Fruit fly (Drosophila melanogaster): ENCODE data around the gene Tudor-SN.

The Tudor-SN gene

dm6 chr3L:217480-218118 is 46.6 kb downstream of the Tudor-SN start, which contains the start of gene CG13877 (continued):
- TF ChIP-seq CG7745 (tag; optimal IDR thresholded peaks at IDR 0.05), result no peak
- TF ChIP-seq gsb (GFP tag; IDR thresholded peaks at IDR 0.05), result no peak
- no peak for TF ChIP-seq CG8924 (tag; optimal IDR thresholded peaks at IDR 0.05)
- TF ChIP-seq pb (GFP tag; optimal IDR thresholded peaks at IDR 0.05), result no peak
- TF ChIP-seq CG34376 (GFP tag; optimal IDR thresholded peaks at IDR 0.05), result peak; percentile 11
- TF ChIP-seq CG3407 (GFP tag; optimal IDR thresholded peaks at IDR 0.05), result no peak
- no peak for TF ChIP-seq CG8765 (GFP tag; IDR thresholded peaks at IDR 0.05)
- TF ChIP-seq CG7556 (GFP tag; optimal IDR thresholded peaks at IDR 0.05), result no peak
- no peak for TF ChIP-seq NC2α (GFP tag; optimal IDR thresholded peaks at IDR 0.05)
- no peak for TF ChIP-seq BEAF-32 (GFP tag; optimal IDR thresholded peaks at IDR 0.05)
- peak; percentile 79 for TF ChIP-seq sug (tag; optimal IDR thresholded peaks at IDR 0.05)
- no peak for TF ChIP-seq NfI (GFP tag; optimal IDR thresholded peaks at IDR 0.05)

- no peak for TF ChIP-seq CG2875 (GFP tag; optimal IDR thresholded peaks at IDR 0.05)
These were observed 47.9 kb downstream of the Tudor-SN start, which contains the start of gene Kaz1-ORFB for dm6 chr3L:216325-216724. Gene Kaz1-ORFB (plus strand): TSS chr3L:216625.

- TF ChIP-seq stwl (tag; optimal IDR thresholded peaks at IDR 0.05) (peak; percentile 77), tgo (GFP tag; IDR thresholded peaks at IDR 0.05) (no peak), CG12744 (GFP tag; optimal IDR thresholded peaks at IDR 0.05) (no peak), sug (tag; optimal IDR thresholded peaks at IDR 0.05) (no peak), CG1024 (GFP tag; IDR thresholded peaks at IDR 0.05) (no peak), bsh (GFP tag; optimal IDR thresholded peaks at IDR 0.05) (no peak), pnt (GFP tag; optimal IDR thresholded peaks at IDR 0.05) (no peak), CG15514 (GFP tag; optimal IDR thresholded peaks at IDR 0.05) (peak; percentile 32), seq (GFP tag; IDR thresholded peaks at IDR 0.05) (no peak), CG4424 (GFP tag; optimal IDR thresholded peaks at IDR 0.05) (no peak), Dad (GFP tag; optimal IDR thresholded peaks at IDR 0.05) (no peak), trem (tag; optimal IDR thresholded peaks at IDR 0.05) (peak; percentile 5), Dll (GFP tag; IDR thresholded peaks at IDR 0.05; ENCODE audit: partially characterized antibody) (peak; percentile 20; the same call in 1 of the 4 replicates), CG14965 (GFP tag; optimal IDR thresholded peaks at IDR 0.05; ENCODE audit: borderline replicate concordance) (no peak), CG10274 (GFP tag; optimal IDR thresholded peaks at IDR 0.05) (no peak), dan (GFP tag; IDR thresholded peaks at IDR 0.05) (no peak), phol (tag; optimal IDR thresholded peaks at IDR 0.05) (peak; percentile 10), bigmax (GFP tag; optimal IDR thresholded peaks at IDR 0.05) (peak; percentile 62), CG2875 (GFP tag; optimal IDR thresholded peaks at IDR 0.05) (no peak), tx (GFP tag; optimal IDR thresholded peaks at IDR 0.05) (no peak), mam (GFP tag; optimal IDR thresholded peaks at IDR 0.05) (no peak), emc (GFP tag; optimal IDR thresholded peaks at IDR 0.05) (no peak), btn (GFP tag; optimal IDR thresholded peaks at IDR 0.05) (no peak), Sin3A (optimal IDR thresholded peaks at IDR 0.05) (peak; percentile 40), CG11723 (GFP tag; optimal IDR thresholded peaks at IDR 0.05) (no peak), gfzf (GFP tag; optimal IDR thresholded peaks at IDR 0.05) (peak; percentile 87), psq (GFP tag; optimal IDR thresholded peaks at IDR 0.05) (no peak), CG3847 (GFP tag; IDR thresholded peaks at IDR 0.05) (no peak), pzg (GFP tag; optimal IDR thresholded peaks at IDR 0.05) (peak; percentile 61), CG16813 (GFP tag; IDR thresholded peaks at IDR 0.05; ENCODE audit: partially characterized antibody) (no peak), Ptx1 (GFP tag; IDR thresholded peaks at IDR 0.05) (no peak), sna (GFP tag; IDR thresholded peaks at IDR 0.05; ENCODE audit: partially characterized antibody) (no peak), CG4820 (GFP tag; optimal IDR thresholded peaks at IDR 0.05) (no peak), crp (GFP tag; optimal IDR thresholded peaks at IDR 0.05) (no peak), CG14050 (GFP tag; IDR thresholded peaks at IDR 0.05) (no peak), tio (GFP tag; optimal IDR thresholded peaks at IDR 0.05) (no peak)
These were observed 51.7 kb downstream of the Tudor-SN start, which contains the start of the genes thoc7 and Dis3l2 for dm6 chr3L:212520-212919. Gene thoc7 (minus strand): TSS chr3L:212687. Gene Dis3l2 (plus strand): TSS chr3L:212709.
